Fruit fly (Drosophila melanogaster): Measurements from ENCODE around the gene CG11714.

Gene CG11714

dm6 chr3L:11552996-11553671, 30.6 kb upstream of the CG11714 start (continued):
- TF ChIP-seq CG17912 (GFP tag; optimal IDR thresholded peaks at IDR 0.05) (peak; percentile 7), amos (GFP tag; IDR thresholded peaks at IDR 0.05; ENCODE audit: partially characterized antibody) (no peak; the same call in 1 of the 2 replicates), CG6689 (GFP tag; IDR thresholded peaks at IDR 0.05) (0 out of 2 replicates have a peak, but pooled peaks have one; percentile 34), run (tag; optimal IDR thresholded peaks at IDR 0.05) (peak; percentile 5), unpg (GFP tag; optimal IDR thresholded peaks at IDR 0.05) (peak; percentile 11), NFAT (GFP tag; IDR thresholded peaks at IDR 0.05) (peak; percentile 61; the same call in 1 of the 2 replicates), sug (tag; optimal IDR thresholded peaks at IDR 0.05) (peak; percentile 50), CG10979 (tag; optimal IDR thresholded peaks at IDR 0.05) (no peak), CG31365 (tag; optimal IDR thresholded peaks at IDR 0.05) (peak; percentile 32), CG2199 (GFP tag; IDR thresholded peaks at IDR 0.05) (peak; percentile 74; the same call in 1 of the 3 replicates), Dbx (GFP tag; IDR thresholded peaks at IDR 0.05) (0 out of 3 replicates have a peak, but pooled peaks have one; percentile 38), disco-r (GFP tag; optimal IDR thresholded peaks at IDR 0.05) (no peak), Taf1 (GFP tag; IDR thresholded peaks at IDR 0.05) (no peak), Dek (tag; optimal IDR thresholded peaks at IDR 0.05) (peak; percentile 21), Drgx (GFP tag; IDR thresholded peaks at IDR 0.05) (peak; percentile 71), CG8290 (GFP tag; optimal IDR thresholded peaks at IDR 0.05) (no peak), CG8290 (tag; optimal IDR thresholded peaks at IDR 0.05) (peak in 1 of 2 experiments; percentile 73), CG10462 (GFP tag; optimal IDR thresholded peaks at IDR 0.05) (no peak), CG17359 (tag; optimal IDR thresholded peaks at IDR 0.05) (peak; percentile 44), CG15269 (tag; optimal IDR thresholded peaks at IDR 0.05) (peak; percentile 49), inv (GFP tag; IDR thresholded peaks at IDR 0.05; ENCODE audit: partially characterized antibody) (peak; percentile 23; the same call in 1 of the 2 replicates), h (optimal IDR thresholded peaks at IDR 0.05) (no peak), stwl (tag; optimal IDR thresholded peaks at IDR 0.05) (peak; percentile 47), CG10274 (GFP tag; optimal IDR thresholded peaks at IDR 0.05) (no peak), Stat92E (GFP tag; optimal IDR thresholded peaks at IDR 0.05) (peak in 1 of 3 experiments; percentile 70), Hr51 (GFP tag; optimal IDR thresholded peaks at IDR 0.05) (peak in 1 of 2 experiments; percentile 53), rib (GFP tag; IDR thresholded peaks at IDR 0.05) (peak; percentile 82), CG6254 (GFP tag; optimal IDR thresholded peaks at IDR 0.05) (peak; percentile 22), CG10147 (GFP tag; optimal IDR thresholded peaks at IDR 0.05) (peak; percentile 38), tin (GFP tag; optimal IDR thresholded peaks at IDR 0.05) (peak; percentile 7), lab (GFP tag; optimal IDR thresholded peaks at IDR 0.05) (peak; percentile 40), HLHmδ (GFP tag; optimal IDR thresholded peaks at IDR 0.05) (peak; percentile 15), Dll (GFP tag; IDR thresholded peaks at IDR 0.05; ENCODE audit: partially characterized antibody) (peak; percentile 82), otp (GFP tag; IDR thresholded peaks at IDR 0.05) (peak; percentile 29; the same call in 1 of the 3 replicates), Ravus (GFP tag; IDR thresholded peaks at IDR 0.05) (no peak), CG3995 (GFP tag; optimal IDR thresholded peaks at IDR 0.05) (no peak), CG9727 (GFP tag; optimal IDR thresholded peaks at IDR 0.05) (peak; percentile 50)

- TF ChIP-seq CG10147 (GFP tag; optimal IDR thresholded peaks at IDR 0.05) (peak; percentile 17), ato (GFP tag; IDR thresholded peaks at IDR 0.05; ENCODE audit: partially characterized antibody) (no peak), sna (GFP tag; IDR thresholded peaks at IDR 0.05; ENCODE audit: partially characterized antibody) (no peak), CG2678 (tag; optimal IDR thresholded peaks at IDR 0.05) (peak; percentile 46), CG3838 (GFP tag; optimal IDR thresholded peaks at IDR 0.05) (no peak), stwl (tag; optimal IDR thresholded peaks at IDR 0.05) (no peak), sr (GFP tag; IDR thresholded peaks at IDR 0.05) (no peak), dati (GFP tag; IDR thresholded peaks at IDR 0.05) (no peak), CG4404 (GFP tag; IDR thresholded peaks at IDR 0.05) (0 out of 2 replicates have a peak, but pooled peaks have one; percentile 15), CG10979 (tag; optimal IDR thresholded peaks at IDR 0.05) (peak; percentile 75), CG1233 (GFP tag; optimal IDR thresholded peaks at IDR 0.05) (no peak), CG11456 (GFP tag; IDR thresholded peaks at IDR 0.05) (no peak), prd (optimal IDR thresholded peaks at IDR 0.05) (no peak), prd (GFP tag; IDR thresholded peaks at IDR 0.05) (peak; percentile 67), Vsx1 (GFP tag; optimal IDR thresholded peaks at IDR 0.05) (no peak), fd3F (GFP tag; optimal IDR thresholded peaks at IDR 0.05) (no peak)
Observed at dm6 chr3L:11551949-11552348, 29.4 kb upstream of the CG11714 start.
